Worm (Caenorhabditis elegans) whole organism, midembryonic: Measurements from ENCODE around the gene let-2.

Experiments
- T22C8.4 ChIP-seq: fragments of 200-800 bp; sonication (Bioruptor generic); IDR thresholded peaks from 2 replicates; pipeline ENCODE4 v1.3.6; 2022; ENCODE audit warnings: missing genetic modification characterization, missing compliant biosample characterization
- flt-1 ChIP-seq: fragments of 200-800 bp; sonication (Bioruptor generic); IDR thresholded peaks from 2 replicates; pipeline ENCODE4 v1.3.6; 2022; ENCODE audit warnings: missing genetic modification characterization, missing compliant biosample characterization
- med-1 ChIP-seq: sonication (generic microtip); optimal IDR thresholded peaks from 2 replicates; lab custom pipeline; 2017; ENCODE audit warnings: missing genetic modification characterization, mild to moderate bottlenecking, missing compliant biosample characterization, antibody characterized with exemption, missing genetic modification reagents; ENCODE audit not compliant: insufficient read depth
- ztf-29 ChIP-seq: fragments of 200-800 bp; sonication (Bioruptor generic); IDR thresholded peaks from 2 replicates; pipeline ENCODE4 v1.3.6; 2022; ENCODE audit warnings: missing genetic modification reagents, missing genetic modification characterization, missing compliant biosample characterization

ce11 chrX:16413208-16413995 is 24.3 kb upstream of the let-2 start:
- TF ChIP-seq med-1 (no peak), flt-1 (GFP tag; lab: Robert Waterston, UW) (no peak), T22C8.4 (GFP tag; lab: Robert Waterston, UW) (no peak), ztf-29 (GFP tag; lab: Robert Waterston, UW) (no peak)
